Worm (Caenorhabditis elegans) whole organism, early embryonic: ENCODE results near the gene K08H2.5.

Experiments used
- ama-1 ChIP-seq: fragments of 150-350 bp; optimal IDR thresholded peaks from 2 replicates; lab custom pipeline; 2014
- tbx-11 ChIP-seq: fragments of 200-800 bp; sonication (Bioruptor generic); IDR thresholded peaks from 2 replicates; pipeline ENCODE4 v1.3.6; 2022; ENCODE audit warnings: missing genetic modification characterization, missing compliant biosample characterization

ce11 chrX:13224608-13225007 lies 17.5 kb downstream of the K08H2.5 start, which contains the start of gene skr-19:
- no peak for TF ChIP-seq tbx-11 (GFP tag; lab: Robert Waterston, UW)
- TF ChIP-seq ama-1 (lab: Kevin White, UChicago): no peak
